Worm (Caenorhabditis elegans): ENCODE measurements around the gene nhr-91.

ce11 chrX:15259947-15260687, 49.1 kb upstream of the nhr-91 start, which contains the start of gene F46F2.3:
- TF ChIP-seq egl-27 (tag; optimal IDR thresholded peaks at IDR 0.05) (no peak), elt-1 (tag; optimal IDR thresholded peaks at IDR 0.05) (no peak), nhr-237 (tag; optimal IDR thresholded peaks at IDR 0.05) (no peak), aly-2 (tag; optimal IDR thresholded peaks at IDR 0.05) (no peak)
